Worm (Caenorhabditis elegans) whole organism, L4 larva: ENCODE results near the gene best-1.

Source experiments
- F26F4.8 ChIP-seq: fragments of 200-800 bp; sonication (Bioruptor generic); conservative IDR thresholded peaks from 2 replicates; pipeline ENCODE4 v1.3.6; 2022; ENCODE audit warnings: missing genetic modification characterization, missing compliant biosample characterization
- R02D3.7 ChIP-seq: fragments of 150-350 bp; sonication (generic microtip); optimal IDR thresholded peaks from 3 replicates; lab custom pipeline; 2014; ENCODE audit warnings: missing biosample characterization, missing genetic modification characterization
- T20F7.1 ChIP-seq: fragments of 200-800 bp; sonication (Bioruptor generic); optimal IDR thresholded peaks from 2 replicates; lab custom pipeline; 2018; ENCODE audit warnings: mild to moderate bottlenecking, missing genetic modification characterization, missing compliant biosample characterization
- ces-1 ChIP-seq: fragments of 150-350 bp; sonication (generic microtip); optimal IDR thresholded peaks from 4 replicates; lab custom pipeline; 2014; ENCODE audit warnings: missing biosample characterization, missing genetic modification reagents, missing genetic modification characterization
- dpl-1 ChIP-seq: fragments of 150-350 bp; optimal IDR thresholded peaks from 2 replicates; lab custom pipeline; 2014; ENCODE audit warnings: missing biosample characterization, missing genetic modification reagents, missing genetic modification characterization
- lin-15B ChIP-seq: fragments of 150-350 bp; sonication (generic microtip); optimal IDR thresholded peaks from 3 replicates; lab custom pipeline; 2014; ENCODE audit warnings: missing biosample characterization, missing genetic modification characterization
- pha-4 ChIP-seq, 2 experiments: fragments of 150-350 bp in 1 of 2; fragments of 200-800 bp in 1 of 2; sonication (Bioruptor generic) in 1 of 2; IDR thresholded peaks in 1 of 2; optimal IDR thresholded peaks in 1 of 2; 2 replicates each; pipeline versions ENCODE4 v1.3.6 to Lab custom; 2014 to 2022; ENCODE audit warnings: missing genetic modification characterization in 2 of 2, missing genetic modification reagents in 2 of 2, missing biosample characterization in 1 of 2, missing compliant biosample characterization in 1 of 2
- snpc-4 ChIP-seq: fragments of 150-350 bp; optimal IDR thresholded peaks from 2 replicates; lab custom pipeline; 2014; ENCODE audit warnings: missing biosample characterization, missing genetic modification characterization
- unc-130 ChIP-seq: sonication (generic microtip); optimal IDR thresholded peaks from 2 replicates; lab custom pipeline; 2016; ENCODE audit warnings: missing genetic modification reagents, missing genetic modification characterization, missing compliant biosample characterization

- TF ChIP-seq pha-4 (GFP tag; IDR thresholded peaks at IDR 0.05; lab: Robert Waterston, UW) (no peak), pha-4 (tag; optimal IDR thresholded peaks at IDR 0.05; lab: Kevin White, UChicago) (no peak), ces-1 (GFP tag; lab: Kevin White, UChicago) (no peak), unc-130 (GFP tag; lab: Kevin White, UChicago) (no peak), R02D3.7 (tag; lab: Kevin White, UChicago) (no peak), lin-15B (tag; lab: Kevin White, UChicago) (no peak), F26F4.8 (GFP tag; lab: Robert Waterston, UW) (no peak), dpl-1 (GFP tag; lab: Kevin White, UChicago) (no peak), snpc-4 (no peak), T20F7.1 (no peak)
These were observed 41.1 kb downstream of the best-1 start, which contains the start of gene scl-6 for ce11 chrIV:13068451-13068850.
